Fruit fly (Drosophila melanogaster): ENCODE data around the gene CG5377.

dm6 chr3R:22465138-22465537 lies 2.8 kb downstream of the CG5377 start:
- no peak for TF ChIP-seq CG8478 (optimal IDR thresholded peaks at IDR 0.05)
- TF ChIP-seq CTCF (optimal IDR thresholded peaks at IDR 0.05): no peak
